Worm (Caenorhabditis elegans) whole organism, young adult: ENCODE measurements around the gene C32D5.14.

Experiments
- B0261.1 ChIP-seq: sonication (generic microtip); optimal IDR thresholded peaks from 2 replicates; lab custom pipeline; 2016; ENCODE audit warnings: mild to moderate bottlenecking, missing genetic modification characterization, moderate library complexity, missing compliant biosample characterization
- B0336.3 ChIP-seq: fragments of 200-800 bp; sonication (Bioruptor generic); IDR thresholded peaks from 2 replicates; pipeline ENCODE4 v1.3.6; 2022; ENCODE audit warnings: missing genetic modification characterization, missing compliant biosample characterization
- C06A6.2 ChIP-seq: fragments of 200-800 bp; sonication (Bioruptor generic); conservative IDR thresholded peaks from 2 replicates; pipeline ENCODE4 v1.3.6; 2022; ENCODE audit warnings: missing genetic modification characterization, missing compliant biosample characterization
- C17E4.6 ChIP-seq: fragments of 200-800 bp; sonication (Bioruptor generic); IDR thresholded peaks from 2 replicates; pipeline ENCODE4 v1.3.6; 2022; ENCODE audit warnings: missing genetic modification reagents, missing genetic modification characterization, missing compliant biosample characterization
- D2030.7 ChIP-seq: fragments of 200-800 bp; sonication (Bioruptor generic); IDR thresholded peaks from 2 replicates; pipeline ENCODE4 v1.3.6; 2022; ENCODE audit warnings: missing genetic modification reagents, missing genetic modification characterization, missing compliant biosample characterization
- F23B12.7 ChIP-seq: sonication (generic microtip); optimal IDR thresholded peaks from 2 replicates; lab custom pipeline; 2017; ENCODE audit warnings: missing genetic modification characterization, mild to moderate bottlenecking, missing compliant biosample characterization, antibody characterized with exemption, moderate library complexity; ENCODE audit not compliant: insufficient read depth
- F33H1.4 ChIP-seq: fragments of 200-800 bp; sonication (Bioruptor generic); IDR thresholded peaks from 2 replicates; pipeline ENCODE4 v1.3.6; 2022; ENCODE audit warnings: missing genetic modification reagents, missing genetic modification characterization, missing compliant biosample characterization
- F37B4.10 ChIP-seq: fragments of 200-800 bp; sonication (Bioruptor generic); IDR thresholded peaks from 2 replicates; pipeline ENCODE4 v1.3.6; 2022; ENCODE audit warnings: missing genetic modification characterization, missing compliant biosample characterization
- F57A8.1 ChIP-seq: fragments of 200-800 bp; sonication (Bioruptor generic); optimal IDR thresholded peaks from 2 replicates; lab custom pipeline; 2018; ENCODE audit warnings: mild to moderate bottlenecking, missing genetic modification characterization, moderate library complexity, missing compliant biosample characterization
- F57C9.4 ChIP-seq: sonication (generic microtip); optimal IDR thresholded peaks from 2 replicates; lab custom pipeline; 2017; ENCODE audit warnings: mild to moderate bottlenecking, missing genetic modification characterization, missing compliant biosample characterization
- K12H6.12 ChIP-seq: fragments of 200-800 bp; sonication (Bioruptor generic); optimal IDR thresholded peaks from 2 replicates; lab custom pipeline; 2018; ENCODE audit warnings: mild to moderate bottlenecking, missing genetic modification characterization, missing compliant biosample characterization
- Y67H2A.10 ChIP-seq: fragments of 200-800 bp; sonication (Bioruptor generic); conservative IDR thresholded peaks from 2 replicates; pipeline ENCODE4 v1.3.6; 2022; ENCODE audit warnings: missing genetic modification reagents, missing genetic modification characterization, missing compliant biosample characterization
- Y95B8A.8 ChIP-seq: fragments of 200-800 bp; sonication (Bioruptor generic); IDR thresholded peaks from 2 replicates; pipeline ENCODE4 v1.3.6; 2022; ENCODE audit warnings: missing genetic modification reagents, missing genetic modification characterization, missing compliant biosample characterization
- ZK185.1 ChIP-seq: sonication (generic microtip); optimal IDR thresholded peaks from 2 replicates; lab custom pipeline; 2016; ENCODE audit warnings: mild to moderate bottlenecking, missing genetic modification characterization, missing compliant biosample characterization; ENCODE audit not compliant: poor library complexity, severe bottlenecking
- atf-7 ChIP-seq: sonication (generic microtip); optimal IDR thresholded peaks from 2 replicates; lab custom pipeline; 2017; ENCODE audit warnings: mild to moderate bottlenecking, missing genetic modification characterization, missing compliant biosample characterization
- cebp-1 ChIP-seq, 2 experiments: fragments of 200-800 bp in 1 of 2; sonication (Bioruptor generic) in 1 of 2; sonication (generic microtip) in 1 of 2; IDR thresholded peaks in 1 of 2; optimal IDR thresholded peaks in 1 of 2; 2 replicates each; pipeline versions ENCODE4 v1.3.6 to Lab custom; 2017 to 2022; ENCODE audit warnings: missing compliant biosample characterization in 2 of 2, missing genetic modification characterization in 2 of 2, mild to moderate bottlenecking in 1 of 2, missing genetic modification reagents in 1 of 2, moderate library complexity in 1 of 2
- cebp-2 ChIP-seq: fragments of 200-800 bp; sonication (Bioruptor generic); IDR thresholded peaks from 2 replicates; pipeline ENCODE4 v1.3.6; 2022; ENCODE audit warnings: missing genetic modification characterization, missing compliant biosample characterization
- dox-1 ChIP-seq: fragments of 200-800 bp; sonication (Bioruptor generic); IDR thresholded peaks from 2 replicates; pipeline ENCODE4 v1.3.6; 2022; ENCODE audit warnings: missing genetic modification reagents, missing genetic modification characterization, missing compliant biosample characterization
- egl-44 ChIP-seq: fragments of 200-800 bp; sonication (Bioruptor generic); IDR thresholded peaks from 2 replicates; pipeline ENCODE4 v1.3.6; 2022; ENCODE audit warnings: missing genetic modification reagents, missing genetic modification characterization, missing compliant biosample characterization
- egrh-3 ChIP-seq: fragments of 200-800 bp; sonication (Bioruptor generic); IDR thresholded peaks from 2 replicates; pipeline ENCODE4 v1.3.6; 2022; ENCODE audit warnings: missing genetic modification reagents, missing genetic modification characterization, missing compliant biosample characterization
- ekl-4 ChIP-seq: fragments of 200-800 bp; sonication (Bioruptor generic); IDR thresholded peaks from 2 replicates; pipeline ENCODE4 v1.3.6; 2022; ENCODE audit warnings: missing genetic modification reagents, missing genetic modification characterization, missing compliant biosample characterization
- him-1 ChIP-seq: sonication (generic microtip); optimal IDR thresholded peaks from 2 replicates; lab custom pipeline; 2016; ENCODE audit warnings: missing genotype, missing genetic modification reagents, missing genetic modification characterization, missing compliant biosample characterization
- hlh-26 ChIP-seq: fragments of 200-800 bp; sonication (Bioruptor generic); conservative IDR thresholded peaks from 2 replicates; pipeline ENCODE4 v1.3.6; 2022; ENCODE audit warnings: missing genetic modification reagents, missing genetic modification characterization, missing compliant biosample characterization
- lin-40 ChIP-seq: sonication (generic microtip); optimal IDR thresholded peaks from 2 replicates; lab custom pipeline; 2016; ENCODE audit warnings: missing genetic modification characterization, mild to moderate bottlenecking, missing compliant biosample characterization, missing genotype, missing genetic modification reagents
- lin-54 ChIP-seq: fragments of 200-800 bp; sonication (Bioruptor generic); optimal IDR thresholded peaks from 2 replicates; lab custom pipeline; 2018; ENCODE audit warnings: mild to moderate bottlenecking, missing genetic modification characterization, missing compliant biosample characterization
- lsl-1 ChIP-seq: fragments of 200-800 bp; sonication (Bioruptor generic); optimal IDR thresholded peaks from 2 replicates; lab custom pipeline; 2018; ENCODE audit warnings: mild to moderate bottlenecking, missing genetic modification characterization, moderate library complexity, missing compliant biosample characterization
- madf-6 ChIP-seq: fragments of 200-800 bp; sonication (Bioruptor generic); IDR thresholded peaks from 2 replicates; pipeline ENCODE4 v1.3.6; 2022; ENCODE audit warnings: missing genetic modification reagents, missing genetic modification characterization, missing compliant biosample characterization
- mes-4 ChIP-seq: sonication (generic microtip); optimal IDR thresholded peaks from 2 replicates; lab custom pipeline; 2016; ENCODE audit warnings: missing genotype, missing genetic modification characterization, missing compliant biosample characterization
- nfya-2 ChIP-seq: fragments of 200-800 bp; sonication (Bioruptor generic); IDR thresholded peaks from 2 replicates; pipeline ENCODE4 v1.3.6; 2022; ENCODE audit warnings: missing genetic modification reagents, missing genetic modification characterization, missing compliant biosample characterization
- nfyb-1 ChIP-seq: fragments of 200-800 bp; sonication (Bioruptor generic); IDR thresholded peaks from 2 replicates; pipeline ENCODE4 v1.3.6; 2022; ENCODE audit warnings: missing genetic modification reagents, missing genetic modification characterization, missing compliant biosample characterization
- pbrm-1 ChIP-seq: fragments of 200-800 bp; sonication (Bioruptor generic); IDR thresholded peaks from 2 replicates; pipeline ENCODE4 v1.3.6; 2022; ENCODE audit warnings: missing genetic modification reagents, missing genetic modification characterization, missing compliant biosample characterization
- rcor-1 ChIP-seq: fragments of 200-800 bp; sonication (Bioruptor generic); IDR thresholded peaks from 2 replicates; pipeline ENCODE4 v1.3.6; 2022; ENCODE audit warnings: missing genetic modification reagents, missing genetic modification characterization, missing compliant biosample characterization
- repo-1 ChIP-seq: sonication (generic microtip); optimal IDR thresholded peaks from 2 replicates; lab custom pipeline; 2017; ENCODE audit warnings: mild to moderate bottlenecking, missing genetic modification characterization, missing compliant biosample characterization
- snpc-1.3 ChIP-seq: sonication (generic microtip); optimal IDR thresholded peaks from 2 replicates; lab custom pipeline; 2017; ENCODE audit warnings: missing genetic modification characterization, mild to moderate bottlenecking, missing compliant biosample characterization, antibody characterized with exemption, moderate library complexity, missing genotype, missing genetic modification reagents; ENCODE audit not compliant: insufficient read depth
- snpc-4 ChIP-seq, 5 experiments: fragments of 150-350 bp in 1 of 5; sonication (generic microtip) in 4 of 5; optimal IDR thresholded peaks; 2 replicates each; lab custom pipeline; 2014 to 2018; ENCODE audit warnings: missing genetic modification characterization in 5 of 5, missing biosample characterization in 3 of 5, antibody characterized with exemption in 2 of 5, mild to moderate bottlenecking in 2 of 5, missing compliant biosample characterization in 2 of 5, missing genotype in 2 of 5, moderate library complexity in 2 of 5, missing genetic modification reagents in 1 of 5
- somi-1 ChIP-seq: fragments of 200-800 bp; sonication (Bioruptor generic); optimal IDR thresholded peaks from 2 replicates; lab custom pipeline; 2018; ENCODE audit warnings: mild to moderate bottlenecking, missing genetic modification characterization, missing compliant biosample characterization
- tbx-9 ChIP-seq: sonication (generic microtip); optimal IDR thresholded peaks from 2 replicates; lab custom pipeline; 2016; ENCODE audit warnings: borderline replicate concordance, missing genetic modification characterization, inconsistent platforms, missing compliant biosample characterization
- unc-130 ChIP-seq: sonication (generic microtip); optimal IDR thresholded peaks from 2 replicates; lab custom pipeline; 2016; ENCODE audit warnings: missing genetic modification reagents, missing genetic modification characterization, missing compliant biosample characterization
- zfh-2 ChIP-seq: fragments of 200-800 bp; sonication (Bioruptor generic); conservative IDR thresholded peaks from 2 replicates; pipeline ENCODE4 v1.3.6; 2022; ENCODE audit warnings: missing genetic modification reagents, missing genetic modification characterization, missing compliant biosample characterization
- ztf-18 ChIP-seq: sonication (generic microtip); optimal IDR thresholded peaks from 2 replicates; lab custom pipeline; 2016; ENCODE audit warnings: missing genotype, mild to moderate bottlenecking, missing genetic modification characterization, missing compliant biosample characterization
- ztf-22 ChIP-seq: fragments of 200-800 bp; sonication (Bioruptor generic); optimal IDR thresholded peaks from 2 replicates; lab custom pipeline; 2018; ENCODE audit warnings: mild to moderate bottlenecking, missing genetic modification characterization, moderate library complexity, missing compliant biosample characterization
- ztf-26 ChIP-seq: sonication (generic microtip); optimal IDR thresholded peaks from 2 replicates; lab custom pipeline; 2017; ENCODE audit warnings: missing genetic modification characterization, missing compliant biosample characterization

C32D5.14 gene

DNA sequence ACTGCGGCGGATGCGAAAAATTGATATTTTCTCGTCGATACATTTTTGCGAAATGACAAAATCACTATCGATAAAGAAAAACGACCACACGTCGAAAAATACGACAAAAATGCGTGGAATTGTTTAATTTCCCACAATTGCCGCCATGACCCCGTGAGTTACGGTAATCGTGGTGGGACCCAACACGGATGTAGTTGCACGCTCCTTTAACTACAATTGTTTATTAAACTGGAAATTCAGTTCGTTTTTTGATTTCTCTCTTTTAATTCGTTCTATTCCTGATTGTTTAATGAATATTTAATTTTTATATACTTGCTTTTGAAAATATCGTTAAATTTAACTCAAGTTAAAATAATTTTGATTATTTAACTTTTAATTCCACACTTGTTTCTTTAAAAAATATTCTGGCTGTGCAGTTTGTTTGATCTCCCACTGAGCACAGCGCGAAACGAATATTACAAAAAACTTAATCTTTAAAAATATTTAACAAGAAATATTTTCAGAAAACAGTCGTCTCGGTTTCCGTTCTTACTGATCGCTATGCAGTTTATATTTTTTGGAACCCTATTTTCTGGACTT is 30.0 kb downstream of the C32D5.14 start, which contains the start of the genes ani-2 and clec-88 (continued):
- TF ChIP-seq ztf-18 (tag; lab: Kevin White, UChicago) (peak; percentile 9), D2030.7 (GFP tag; lab: Robert Waterston, UW) (peak; percentile 84), tbx-9 (tag; lab: Kevin White, UChicago) (no peak), unc-130 (peak; percentile 73), B0261.1 (tag; lab: Kevin White, UChicago) (no peak), snpc-4 (GFP tag; optimal IDR thresholded peaks at IDR 0.05; lab: Kevin White, UChicago) (no peak), snpc-4 (tag; optimal IDR thresholded peaks at IDR 0.05; lab: Kevin White, UChicago) (peak in 1 of 4 experiments; percentile 17), mes-4 (tag; lab: Kevin White, UChicago) (no peak), nfya-2 (GFP tag; lab: Robert Waterston, UW) (no peak), madf-6 (GFP tag; lab: Robert Waterston, UW) (peak; percentile 95), ztf-26 (no peak)

DNA sequence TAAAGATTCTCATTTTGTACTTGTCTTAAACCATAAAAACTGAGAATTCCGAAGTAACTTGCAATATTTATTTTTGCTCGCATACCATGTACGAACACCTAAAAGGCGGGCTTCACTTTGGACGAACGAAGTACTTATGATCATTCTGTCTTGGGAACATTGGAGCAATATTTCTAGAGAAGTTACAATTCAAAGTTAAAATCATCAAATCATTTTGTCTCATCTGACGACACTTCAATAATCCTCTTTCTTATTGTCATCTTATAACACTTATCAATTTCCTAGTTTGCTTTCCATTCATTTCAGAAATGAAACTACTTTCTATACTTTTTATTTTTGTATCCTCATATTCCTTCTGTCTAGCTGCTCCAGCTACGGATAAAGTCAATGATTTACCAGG is 31.4 kb downstream of the C32D5.14 start, which contains the start of gene ctsa-4.1:
ctsa-4.1 (plus strand) TSS at position 301 of the 400 bp plus-strand sequence.
- no peak for TF ChIP-seq B0261.1 (tag; lab: Kevin White, UChicago)
- no peak for TF ChIP-seq him-1
- TF ChIP-seq F37B4.10 (GFP tag; lab: Robert Waterston, UW), result no peak
- TF ChIP-seq lin-54 (GFP tag; lab: Kevin White, UChicago), result peak; percentile 24
- no peak for TF ChIP-seq F33H1.4 (GFP tag; lab: Robert Waterston, UW)
- TF ChIP-seq B0336.3, result peak; percentile 39; the same call in 1 of the 2 replicates
- TF ChIP-seq ztf-22 (GFP tag; lab: Kevin White, UChicago), result no peak
- TF ChIP-seq madf-6 (GFP tag; lab: Robert Waterston, UW), result peak; percentile 49
- peak; percentile 7; the same call in 1 of the 2 replicates for TF ChIP-seq D2030.7 (GFP tag; lab: Robert Waterston, UW)
- no peak for TF ChIP-seq hlh-26 (GFP tag; lab: Robert Waterston, UW)
- no peak for TF ChIP-seq nfyb-1 (GFP tag; lab: Robert Waterston, UW)
- no peak for TF ChIP-seq snpc-1.3 (tag; lab: Kevin White, UChicago)
- no peak for TF ChIP-seq F57C9.4 (tag; lab: Kevin White, UChicago)

DNA sequence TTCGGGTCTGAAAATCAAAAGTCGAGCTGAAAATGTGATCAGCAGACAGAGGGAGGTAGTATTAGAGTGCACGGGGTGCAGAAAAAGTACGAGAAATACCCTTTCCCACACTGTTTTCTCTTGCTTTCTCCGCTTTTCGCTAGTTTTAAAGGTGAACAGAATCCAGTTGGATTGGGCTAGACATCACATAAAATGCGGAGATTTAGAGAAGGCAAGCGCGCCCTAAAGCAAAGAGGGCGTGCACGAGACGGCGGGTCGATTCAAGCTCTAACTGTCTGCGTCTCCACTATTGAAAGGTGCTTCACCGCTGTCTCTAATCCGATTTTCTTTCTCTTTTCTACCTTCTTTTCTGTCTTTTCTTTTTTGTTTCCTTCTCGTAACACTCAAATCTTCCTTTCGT is 34.8 kb downstream of the C32D5.14 start:
- TF ChIP-seq ZK185.1 (tag; lab: Kevin White, UChicago) (peak; percentile 74), cebp-1 (GFP tag; IDR thresholded peaks at IDR 0.05; lab: Robert Waterston, UW) (no peak), cebp-1 (tag; optimal IDR thresholded peaks at IDR 0.05; lab: Kevin White, UChicago) (peak; percentile 77), Y95B8A.8 (GFP tag; lab: Robert Waterston, UW) (peak; percentile 68; the same call in 1 of the 2 replicates), Y67H2A.10 (peak; percentile 57; the same call in 1 of the 2 replicates), egrh-3 (GFP tag; lab: Robert Waterston, UW) (peak; percentile 41; the same call in 1 of the 2 replicates), atf-7 (peak; percentile 31), rcor-1 (GFP tag; lab: Robert Waterston, UW) (peak; percentile 64; the same call in 1 of the 2 replicates), zfh-2 (GFP tag; lab: Robert Waterston, UW) (peak; percentile 89), repo-1 (no peak), lsl-1 (GFP tag; lab: Kevin White, UChicago) (peak; percentile 75), F23B12.7 (tag; lab: Kevin White, UChicago) (peak; percentile 95), dox-1 (GFP tag; lab: Robert Waterston, UW) (peak; percentile 94), F37B4.10 (GFP tag; lab: Robert Waterston, UW) (no peak), pbrm-1 (peak; percentile 92), ekl-4 (GFP tag; lab: Robert Waterston, UW) (peak; percentile 59; the same call in 1 of the 2 replicates), egl-44 (GFP tag; lab: Robert Waterston, UW) (peak; percentile 49; the same call in 1 of the 2 replicates), somi-1 (GFP tag; lab: Kevin White, UChicago) (peak; percentile 67), lin-40 (tag; lab: Kevin White, UChicago) (peak; percentile 72), F57A8.1 (GFP tag; lab: Kevin White, UChicago) (no peak), C06A6.2 (GFP tag; lab: Robert Waterston, UW) (0 out of 2 replicates have a peak, but pooled peaks have one; percentile 18), D2030.7 (GFP tag; lab: Robert Waterston, UW) (peak; percentile 85), cebp-2 (GFP tag; lab: Robert Waterston, UW) (no peak), K12H6.12 (peak; percentile 68), C17E4.6 (GFP tag; lab: Robert Waterston, UW) (no peak), snpc-1.3 (tag; lab: Kevin White, UChicago) (peak; percentile 38)
